In the genomic region with DNA sequence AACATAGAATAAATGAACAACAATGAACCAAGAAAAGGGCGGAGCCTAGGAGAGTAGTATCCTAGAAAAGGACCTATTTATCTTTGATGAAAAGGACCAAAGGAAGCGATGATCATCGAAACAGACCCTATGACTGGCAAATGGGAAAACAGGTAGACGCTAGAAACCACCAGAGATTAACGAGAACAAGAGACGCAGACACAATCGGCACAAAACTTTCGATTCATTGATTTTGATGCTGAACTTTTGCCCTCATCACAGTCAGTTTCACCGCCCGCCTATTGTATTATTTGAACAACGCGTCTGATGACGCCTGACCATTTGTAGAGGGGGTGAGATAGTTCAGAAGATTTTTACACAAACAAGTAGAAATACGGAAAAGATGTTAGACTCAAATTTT, we compare ENCODE assay signal across 1 worm cellular context.
TF ChIP-seq lines count a peak whose summit lies in the region.

No protein-coding gene starts in this region.

TF ChIP-seq in whole organism, L1 larva, 84 proteins besides CTCF, POLR2A, EP300 and RAD21 (continued from another document):
- TF ChIP-seq nhr-47 (tag; optimal IDR thresholded peaks at IDR 0.05; lab: Kevin White, UChicago) (peak; percentile 19), nhr-19 (GFP tag; conservative IDR thresholded peaks at IDR 0.05; lab: Robert Waterston, UW) (peak; percentile 36), nhr-71 (tag; optimal IDR thresholded peaks at IDR 0.05; lab: Kevin White, UChicago) (peak; percentile 71)
